Worm (Caenorhabditis elegans) whole organism, early embryonic: Measurements from ENCODE around the gene F10D7.3.

Experiments
- B0310.2 ChIP-seq: sonication (generic microtip); optimal IDR thresholded peaks from 2 replicates; lab custom pipeline; 2016; ENCODE audit warnings: mild to moderate bottlenecking, missing genetic modification characterization, missing compliant biosample characterization
- F13C5.2 ChIP-seq: sonication (generic microtip); optimal IDR thresholded peaks from 2 replicates; lab custom pipeline; 2017; ENCODE audit warnings: mild to moderate bottlenecking, missing genetic modification characterization, inconsistent platforms, missing compliant biosample characterization
- aly-1 ChIP-seq: sonication (generic microtip); optimal IDR thresholded peaks from 2 replicates; lab custom pipeline; 2016; ENCODE audit warnings: missing genetic modification characterization, missing compliant biosample characterization
- ama-1 ChIP-seq: fragments of 150-350 bp; optimal IDR thresholded peaks from 2 replicates; lab custom pipeline; 2014
- ceh-13 ChIP-seq: fragments of 200-800 bp; sonication (Bioruptor generic); optimal IDR thresholded peaks from 2 replicates; lab custom pipeline; 2018; ENCODE audit warnings: mild to moderate bottlenecking, missing genetic modification characterization, missing compliant biosample characterization
- ceh-36 ChIP-seq: sonication (generic microtip); optimal IDR thresholded peaks from 2 replicates; lab custom pipeline; 2016; ENCODE audit warnings: missing genetic modification characterization, inconsistent platforms, missing compliant biosample characterization
- ets-7 ChIP-seq: sonication (generic microtip); optimal IDR thresholded peaks from 2 replicates; lab custom pipeline; 2016; ENCODE audit warnings: missing genotype, missing genetic modification characterization, missing compliant biosample characterization
- flt-1 ChIP-seq: fragments of 200-800 bp; sonication (Bioruptor generic); IDR thresholded peaks from 2 replicates; pipeline ENCODE4 v1.3.6; 2022; ENCODE audit warnings: missing genetic modification characterization, missing compliant biosample characterization
- hmbx-1 ChIP-seq: sonication (generic microtip); optimal IDR thresholded peaks from 2 replicates; lab custom pipeline; 2016; ENCODE audit warnings: mild to moderate bottlenecking, missing genetic modification characterization, missing compliant biosample characterization
- hmg-4 ChIP-seq: fragments of 200-800 bp; sonication (Bioruptor generic); optimal IDR thresholded peaks from 2 replicates; lab custom pipeline; 2018; ENCODE audit warnings: mild to moderate bottlenecking, missing genetic modification characterization, missing compliant biosample characterization
- hnd-1 ChIP-seq: sonication (generic microtip); optimal IDR thresholded peaks from 2 replicates; lab custom pipeline; 2016; ENCODE audit warnings: missing genetic modification characterization, missing compliant biosample characterization
- pes-1 ChIP-seq: fragments of 200-800 bp; sonication (Bioruptor generic); IDR thresholded peaks from 2 replicates; pipeline ENCODE4 v1.3.6; 2022; ENCODE audit warnings: missing genetic modification reagents, missing genetic modification characterization, missing compliant biosample characterization
- scrt-1 ChIP-seq: fragments of 200-800 bp; sonication (Bioruptor generic); IDR thresholded peaks from 2 replicates; pipeline ENCODE4 v1.3.6; 2022; ENCODE audit warnings: missing genetic modification characterization, missing compliant biosample characterization
- sea-1 ChIP-seq: fragments of 200-800 bp; sonication (Bioruptor generic); conservative IDR thresholded peaks from 2 replicates; pipeline ENCODE4 v1.3.6; 2022; ENCODE audit warnings: missing genetic modification characterization, missing compliant biosample characterization
- tbx-11 ChIP-seq: fragments of 200-800 bp; sonication (Bioruptor generic); IDR thresholded peaks from 2 replicates; pipeline ENCODE4 v1.3.6; 2022; ENCODE audit warnings: missing genetic modification characterization, missing compliant biosample characterization
- tbx-37 ChIP-seq: fragments of 200-800 bp; sonication (Bioruptor generic); conservative IDR thresholded peaks from 2 replicates; pipeline ENCODE4 v1.3.6; 2022; ENCODE audit warnings: missing genetic modification reagents, missing genetic modification characterization, missing compliant biosample characterization
- tra-4 ChIP-seq: sonication (generic microtip); optimal IDR thresholded peaks from 2 replicates; lab custom pipeline; 2017; ENCODE audit warnings: missing genetic modification characterization, missing compliant biosample characterization

The F10D7.3 gene

DNA sequence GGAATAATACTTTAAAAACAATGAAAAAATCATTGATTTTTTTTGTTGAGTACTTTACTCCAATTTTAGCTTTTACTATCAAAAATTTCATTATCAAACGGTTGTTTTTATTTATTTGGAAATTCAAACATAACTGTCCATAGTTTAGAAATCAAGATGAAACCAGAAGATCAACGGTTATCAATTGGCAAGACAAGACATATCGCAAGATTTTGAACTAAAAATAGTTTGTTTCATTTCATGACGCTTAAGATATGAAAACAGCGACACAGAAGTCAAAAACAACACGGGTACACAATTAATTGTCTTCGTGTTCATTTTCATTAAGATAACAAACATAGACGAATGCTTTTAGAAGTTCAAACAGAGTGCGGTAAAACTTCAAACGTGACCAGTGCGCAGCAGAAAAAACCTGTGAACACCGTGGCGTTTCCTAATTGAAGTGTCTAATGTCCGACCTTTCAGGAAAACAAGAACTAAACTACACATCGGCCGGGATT is 43.1 kb upstream of the F10D7.3 start:
- no peak for TF ChIP-seq hmbx-1 (tag; lab: Kevin White, UChicago)
- no peak for TF ChIP-seq flt-1 (GFP tag; lab: Robert Waterston, UW)
- TF ChIP-seq B0310.2 (tag; lab: Kevin White, UChicago): no peak
- no peak for TF ChIP-seq sea-1 (GFP tag; lab: Robert Waterston, UW)
- TF ChIP-seq pes-1 (GFP tag; lab: Robert Waterston, UW): no peak
- TF ChIP-seq aly-1 (tag; lab: Kevin White, UChicago): no peak
- no peak for TF ChIP-seq F13C5.2 (tag; lab: Kevin White, UChicago)
- no peak for TF ChIP-seq scrt-1
- no peak for TF ChIP-seq ets-7 (tag; lab: Kevin White, UChicago)
- no peak for TF ChIP-seq ceh-13 (GFP tag; lab: Kevin White, UChicago)
- no peak for TF ChIP-seq tbx-11 (GFP tag; lab: Robert Waterston, UW)
- no peak for TF ChIP-seq tra-4 (tag; lab: Kevin White, UChicago)
- no peak for TF ChIP-seq ama-1 (lab: Kevin White, UChicago)
- no peak for TF ChIP-seq ceh-36 (tag; lab: Kevin White, UChicago)
- TF ChIP-seq hnd-1: no peak
- no peak for TF ChIP-seq hmg-4 (GFP tag; lab: Kevin White, UChicago)
- no peak for TF ChIP-seq tbx-37 (GFP tag; lab: Robert Waterston, UW)

DNA sequence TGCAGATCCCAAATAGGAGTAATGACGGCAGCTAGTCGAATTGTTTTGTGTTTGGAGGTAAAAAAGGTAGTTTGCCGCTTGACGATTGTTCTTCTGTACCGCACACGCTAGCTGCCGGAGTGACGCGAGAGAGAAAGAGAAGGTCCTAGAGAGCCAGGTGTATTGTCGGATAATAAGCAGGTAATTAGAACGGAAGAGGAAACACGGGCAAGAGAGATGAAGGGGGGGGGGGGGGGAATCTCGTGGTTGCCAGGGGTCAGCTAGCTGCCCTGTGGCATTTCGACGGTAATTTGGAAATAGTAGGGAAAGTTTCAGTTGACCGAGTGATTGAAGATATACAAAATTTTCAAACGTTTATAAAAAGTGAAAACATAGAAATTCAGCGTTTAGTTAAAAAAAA is 39.4 kb upstream of the F10D7.3 start, which contains the start of gene crb-1:
crb-1 (minus strand) TSS at position 147 of the 400 bp plus-strand sequence.
- TF ChIP-seq ceh-36 (tag; lab: Kevin White, UChicago): no peak
- no peak for TF ChIP-seq ceh-13 (GFP tag; lab: Kevin White, UChicago)
- no peak for TF ChIP-seq aly-1 (tag; lab: Kevin White, UChicago)
- no peak for TF ChIP-seq tra-4 (tag; lab: Kevin White, UChicago)
- no peak for TF ChIP-seq sea-1 (GFP tag; lab: Robert Waterston, UW)
- TF ChIP-seq pes-1 (GFP tag; lab: Robert Waterston, UW): no peak
- TF ChIP-seq hmg-4 (GFP tag; lab: Kevin White, UChicago): no peak
- no peak for TF ChIP-seq B0310.2 (tag; lab: Kevin White, UChicago)
- TF ChIP-seq F13C5.2 (tag; lab: Kevin White, UChicago): no peak
- TF ChIP-seq hmbx-1 (tag; lab: Kevin White, UChicago): no peak
- TF ChIP-seq tbx-37 (GFP tag; lab: Robert Waterston, UW): no peak
- no peak for TF ChIP-seq hnd-1
- no peak for TF ChIP-seq ama-1 (lab: Kevin White, UChicago)
- TF ChIP-seq flt-1 (GFP tag; lab: Robert Waterston, UW): no peak
- no peak for TF ChIP-seq ets-7 (tag; lab: Kevin White, UChicago)
- TF ChIP-seq scrt-1: no peak
- no peak for TF ChIP-seq tbx-11 (GFP tag; lab: Robert Waterston, UW)

DNA sequence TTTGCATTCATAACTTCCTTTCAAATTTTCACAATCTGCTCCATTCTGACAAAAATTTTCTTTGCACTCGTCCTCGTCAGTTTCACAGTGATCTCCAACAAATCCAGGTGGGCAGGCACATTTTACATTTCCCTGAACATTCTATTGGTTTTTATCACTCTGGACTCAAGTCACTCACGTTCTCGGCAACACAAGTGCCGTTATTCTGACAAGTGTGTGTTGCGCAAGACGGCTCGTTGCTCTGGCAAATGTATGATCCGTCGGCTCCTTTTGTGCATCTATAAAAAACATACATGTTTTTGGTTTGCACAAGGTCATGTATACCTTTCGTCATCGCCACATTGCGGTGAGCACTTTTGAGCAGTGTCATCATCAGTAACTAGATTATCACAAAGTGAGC is 38.2 kb upstream of the F10D7.3 start:
- TF ChIP-seq tbx-37 (GFP tag; lab: Robert Waterston, UW) (no peak), tbx-11 (GFP tag; lab: Robert Waterston, UW) (no peak), ceh-36 (tag; lab: Kevin White, UChicago) (no peak), tra-4 (tag; lab: Kevin White, UChicago) (no peak), pes-1 (GFP tag; lab: Robert Waterston, UW) (no peak), hmg-4 (GFP tag; lab: Kevin White, UChicago) (no peak), aly-1 (tag; lab: Kevin White, UChicago) (no peak), ama-1 (lab: Kevin White, UChicago) (no peak), F13C5.2 (tag; lab: Kevin White, UChicago) (no peak), ceh-13 (GFP tag; lab: Kevin White, UChicago) (no peak)

DNA sequence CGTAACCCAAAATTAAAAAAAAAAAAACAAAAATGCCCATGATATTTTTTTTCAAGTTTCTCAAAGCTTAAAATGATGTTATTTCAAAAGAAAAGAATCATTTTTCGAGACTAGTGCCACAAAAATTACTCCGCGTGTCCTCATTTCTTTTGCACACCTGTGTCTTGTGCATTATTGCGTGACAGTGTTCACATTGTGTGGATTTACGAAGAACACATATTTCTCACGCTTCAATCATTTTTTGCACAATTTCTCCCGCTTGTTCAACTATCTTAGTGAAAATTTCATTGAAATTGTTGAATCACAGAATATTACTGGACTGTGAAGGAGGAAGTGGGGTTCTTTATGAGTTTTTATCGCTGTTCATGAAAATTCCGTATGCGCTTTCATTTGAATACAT is 34.4 kb upstream of the F10D7.3 start:
- TF ChIP-seq ceh-36 (tag; lab: Kevin White, UChicago): no peak

DNA sequence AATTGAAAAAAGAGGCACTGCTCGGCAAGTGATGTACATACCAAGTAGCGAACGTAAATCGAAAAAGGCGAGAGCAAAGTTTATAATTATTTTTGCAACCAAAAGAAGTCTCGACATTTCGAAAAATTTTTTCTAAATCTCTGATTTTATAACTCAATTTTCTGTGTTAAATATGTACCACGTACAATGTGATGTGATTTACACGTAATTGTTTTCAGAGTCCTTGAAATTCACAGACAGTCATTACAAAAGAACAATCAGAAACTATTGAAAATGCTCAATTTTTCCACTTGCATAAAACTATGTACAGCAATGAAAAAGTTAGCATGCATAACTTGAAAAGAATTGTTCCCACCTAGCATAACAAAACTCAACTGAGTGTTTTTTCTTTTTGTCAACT is 28.6 kb upstream of the F10D7.3 start:
- TF ChIP-seq scrt-1: no peak
- no peak for TF ChIP-seq tbx-11 (GFP tag; lab: Robert Waterston, UW)
- no peak for TF ChIP-seq B0310.2 (tag; lab: Kevin White, UChicago)
- TF ChIP-seq pes-1 (GFP tag; lab: Robert Waterston, UW): no peak

DNA sequence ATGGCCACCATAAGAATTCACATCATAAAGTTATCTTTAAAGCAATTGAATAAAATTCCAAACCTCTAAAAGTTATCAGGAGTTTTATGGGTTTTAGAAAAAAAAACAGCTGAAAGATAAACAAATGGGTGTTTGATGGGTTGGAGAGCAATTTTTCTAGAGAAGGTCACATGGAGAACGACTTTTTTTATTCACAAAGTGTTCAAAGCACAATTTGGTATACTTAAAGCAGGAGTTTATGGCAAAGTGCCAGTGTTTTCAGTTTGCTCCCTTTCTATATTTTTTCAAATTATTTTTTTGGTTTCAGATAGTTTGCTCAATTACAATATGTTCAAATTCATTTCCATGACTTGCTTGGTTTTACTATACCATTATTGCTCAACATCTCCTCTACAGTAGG is 26.8 kb upstream of the F10D7.3 start, which contains the start of gene F11C7.6:
F11C7.6 (plus strand) TSS at position 301 of the 400 bp plus-strand sequence.
- TF ChIP-seq sea-1 (GFP tag; lab: Robert Waterston, UW) (no peak), ama-1 (lab: Kevin White, UChicago) (no peak), scrt-1 (no peak), hmbx-1 (tag; lab: Kevin White, UChicago) (no peak), F13C5.2 (tag; lab: Kevin White, UChicago) (no peak), pes-1 (GFP tag; lab: Robert Waterston, UW) (no peak), hmg-4 (GFP tag; lab: Kevin White, UChicago) (no peak), tra-4 (tag; lab: Kevin White, UChicago) (no peak), ets-7 (tag; lab: Kevin White, UChicago) (no peak), flt-1 (GFP tag; lab: Robert Waterston, UW) (no peak), tbx-37 (GFP tag; lab: Robert Waterston, UW) (no peak), ceh-36 (tag; lab: Kevin White, UChicago) (no peak), hnd-1 (no peak), ceh-13 (GFP tag; lab: Kevin White, UChicago) (no peak), tbx-11 (GFP tag; lab: Robert Waterston, UW) (no peak), aly-1 (tag; lab: Kevin White, UChicago) (no peak)

DNA sequence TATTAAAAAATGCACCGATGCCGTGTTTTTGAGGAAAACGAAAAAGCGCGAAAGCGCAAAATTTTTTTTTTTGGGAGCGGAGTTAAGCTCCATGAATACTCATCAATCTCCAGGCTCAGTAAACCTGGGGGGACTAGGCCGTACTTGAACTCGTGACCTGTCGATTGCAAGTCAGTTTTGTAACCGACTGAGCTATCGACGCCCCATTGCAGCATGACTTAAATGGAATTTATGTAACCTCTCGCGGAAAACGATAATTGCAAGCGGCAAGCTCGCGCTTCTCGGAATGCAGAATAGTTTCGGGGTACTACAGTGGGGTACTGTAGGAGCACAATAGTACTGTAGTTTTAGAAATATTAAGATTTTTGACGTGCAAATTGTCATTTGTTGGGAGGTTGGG is 26.0 kb upstream of the F10D7.3 start:
- no peak for TF ChIP-seq scrt-1
- no peak for TF ChIP-seq hmg-4 (GFP tag; lab: Kevin White, UChicago)
- no peak for TF ChIP-seq ceh-13 (GFP tag; lab: Kevin White, UChicago)
- no peak for TF ChIP-seq ama-1 (lab: Kevin White, UChicago)
- no peak for TF ChIP-seq tbx-11 (GFP tag; lab: Robert Waterston, UW)
- no peak for TF ChIP-seq tra-4 (tag; lab: Kevin White, UChicago)
- TF ChIP-seq hmbx-1 (tag; lab: Kevin White, UChicago): no peak
- no peak for TF ChIP-seq ets-7 (tag; lab: Kevin White, UChicago)
- no peak for TF ChIP-seq sea-1 (GFP tag; lab: Robert Waterston, UW)
- TF ChIP-seq hnd-1: no peak
- no peak for TF ChIP-seq B0310.2 (tag; lab: Kevin White, UChicago)
- TF ChIP-seq ceh-36 (tag; lab: Kevin White, UChicago): no peak
- TF ChIP-seq flt-1 (GFP tag; lab: Robert Waterston, UW): no peak
- no peak for TF ChIP-seq pes-1 (GFP tag; lab: Robert Waterston, UW)
- no peak for TF ChIP-seq tbx-37 (GFP tag; lab: Robert Waterston, UW)
